Worm (Caenorhabditis elegans) whole organism, mixed stage, embryonic: Measurements from ENCODE around the gene F45E1.2.

ENCODE experiments used
- M03D4.4 ChIP-seq: sonication (generic microtip); optimal IDR thresholded peaks from 2 replicates; lab custom pipeline; 2017; ENCODE audit warnings: mild to moderate bottlenecking, missing genetic modification characterization, missing compliant biosample characterization
- bed-3 ChIP-seq: fragments of 200-800 bp; sonication (Bioruptor generic); optimal IDR thresholded peaks from 3 replicates; lab custom pipeline; 2018; ENCODE audit warnings: mild to moderate bottlenecking, missing genetic modification characterization, moderate library complexity, missing compliant biosample characterization
- blmp-1 ChIP-seq: fragments of 150-350 bp; optimal IDR thresholded peaks from 2 replicates; lab custom pipeline; 2014; ENCODE audit warnings: missing biosample characterization, missing genetic modification characterization
- ceh-39 ChIP-seq: fragments of 150-350 bp; optimal IDR thresholded peaks from 2 replicates; lab custom pipeline; 2014; ENCODE audit warnings: missing biosample characterization, missing genetic modification characterization
- ceh-43 ChIP-seq: fragments of 200-800 bp; sonication (Bioruptor generic); optimal IDR thresholded peaks from 2 replicates; lab custom pipeline; 2018; ENCODE audit warnings: mild to moderate bottlenecking, missing genetic modification characterization, moderate library complexity, missing compliant biosample characterization
- ceh-83 ChIP-seq: fragments of 200-800 bp; sonication (Bioruptor generic); optimal IDR thresholded peaks from 2 replicates; lab custom pipeline; 2018; ENCODE audit warnings: mild to moderate bottlenecking, missing genetic modification characterization, missing compliant biosample characterization
- ces-1 ChIP-seq: fragments of 150-350 bp; optimal IDR thresholded peaks from 2 replicates; lab custom pipeline; 2014; ENCODE audit warnings: missing biosample characterization, missing genetic modification reagents, missing genetic modification characterization
- cnd-1 ChIP-seq: fragments of 200-800 bp; sonication (Bioruptor generic); optimal IDR thresholded peaks from 2 replicates; lab custom pipeline; 2018; ENCODE audit warnings: mild to moderate bottlenecking, missing genetic modification characterization, missing compliant biosample characterization
- drap-1 ChIP-seq: fragments of 200-800 bp; sonication (Bioruptor generic); optimal IDR thresholded peaks from 3 replicates; lab custom pipeline; 2018; ENCODE audit warnings: mild to moderate bottlenecking, missing genetic modification characterization, missing compliant biosample characterization
- elt-1 ChIP-seq: sonication (generic microtip); optimal IDR thresholded peaks from 2 replicates; lab custom pipeline; 2017; ENCODE audit warnings: missing genetic modification characterization, mild to moderate bottlenecking, missing compliant biosample characterization, antibody characterized with exemption, moderate library complexity, borderline replicate concordance; ENCODE audit not compliant: insufficient read depth
- elt-3 ChIP-seq: fragments of 150-350 bp; optimal IDR thresholded peaks from 2 replicates; lab custom pipeline; 2014; ENCODE audit warnings: missing biosample characterization, missing genetic modification characterization
- ham-2 ChIP-seq: fragments of 200-800 bp; sonication (Bioruptor generic); optimal IDR thresholded peaks from 2 replicates; lab custom pipeline; 2018; ENCODE audit warnings: mild to moderate bottlenecking, missing genetic modification characterization, missing compliant biosample characterization
- hlh-1 ChIP-seq: fragments of 150-350 bp; optimal IDR thresholded peaks from 2 replicates; lab custom pipeline; 2014; ENCODE audit warnings: missing biosample characterization, missing genetic modification reagents, missing genetic modification characterization
- lin-13 ChIP-seq: fragments of 150-350 bp; optimal IDR thresholded peaks from 2 replicates; lab custom pipeline; 2014; ENCODE audit warnings: missing biosample characterization, missing genetic modification characterization
- lin-32 ChIP-seq: fragments of 200-800 bp; sonication (Bioruptor generic); optimal IDR thresholded peaks from 2 replicates; lab custom pipeline; 2018; ENCODE audit warnings: mild to moderate bottlenecking, missing genetic modification characterization, missing compliant biosample characterization
- lsy-2 ChIP-seq: fragments of 150-350 bp; optimal IDR thresholded peaks from 2 replicates; lab custom pipeline; 2014; ENCODE audit warnings: missing biosample characterization, missing genetic modification characterization
- mep-1 ChIP-seq: fragments of 150-350 bp; optimal IDR thresholded peaks from 2 replicates; lab custom pipeline; 2017; ENCODE audit warnings: missing biosample characterization, missing genetic modification reagents, missing genetic modification characterization, inconsistent platforms
- mls-2 ChIP-seq: sonication (generic microtip); optimal IDR thresholded peaks from 2 replicates; lab custom pipeline; 2016; ENCODE audit warnings: mild to moderate bottlenecking, missing genetic modification characterization, moderate library complexity, missing compliant biosample characterization
- nhr-2 ChIP-seq: fragments of 150-350 bp; optimal IDR thresholded peaks from 2 replicates; lab custom pipeline; 2014; ENCODE audit warnings: missing biosample characterization, missing genetic modification characterization
- nhr-237 ChIP-seq: fragments of 150-350 bp; optimal IDR thresholded peaks from 2 replicates; lab custom pipeline; 2014; ENCODE audit warnings: missing biosample characterization, missing genetic modification characterization
- nhr-28 ChIP-seq: fragments of 150-350 bp; optimal IDR thresholded peaks from 2 replicates; lab custom pipeline; 2014; ENCODE audit warnings: missing biosample characterization, missing genetic modification characterization
- nhr-76 ChIP-seq: sonication (generic microtip); optimal IDR thresholded peaks from 2 replicates; lab custom pipeline; 2017; ENCODE audit warnings: missing biosample characterization, missing genetic modification characterization
- sem-2 ChIP-seq: fragments of 200-800 bp; sonication (Bioruptor generic); optimal IDR thresholded peaks from 2 replicates; lab custom pipeline; 2018; ENCODE audit warnings: mild to moderate bottlenecking, missing genetic modification characterization, missing compliant biosample characterization
- snpc-4 ChIP-seq: fragments of 150-350 bp; optimal IDR thresholded peaks from 2 replicates; lab custom pipeline; 2014; ENCODE audit warnings: missing biosample characterization, missing genetic modification characterization
- tbx-8 ChIP-seq: fragments of 200-800 bp; sonication (Bioruptor generic); optimal IDR thresholded peaks from 2 replicates; lab custom pipeline; 2018; ENCODE audit warnings: mild to moderate bottlenecking, missing genetic modification characterization, moderate library complexity, missing compliant biosample characterization
- unc-120 ChIP-seq: sonication (generic microtip); optimal IDR thresholded peaks from 2 replicates; lab custom pipeline; 2017; ENCODE audit warnings: missing genetic modification characterization, missing compliant biosample characterization; ENCODE audit not compliant: poor library complexity, severe bottlenecking
- unc-39 ChIP-seq: fragments of 150-350 bp; optimal IDR thresholded peaks from 2 replicates; lab custom pipeline; 2014; ENCODE audit warnings: missing biosample characterization, missing genetic modification characterization
- unc-62 ChIP-seq: fragments of 150-350 bp; optimal IDR thresholded peaks from 2 replicates; lab custom pipeline; 2014; ENCODE audit warnings: missing biosample characterization, missing genetic modification reagents, missing genetic modification characterization
- zip-8 ChIP-seq: fragments of 150-350 bp; optimal IDR thresholded peaks from 2 replicates; lab custom pipeline; 2014; ENCODE audit warnings: missing biosample characterization, missing genetic modification characterization
- ztf-11 ChIP-seq: fragments of 150-350 bp; optimal IDR thresholded peaks from 2 replicates; lab custom pipeline; 2014; ENCODE audit warnings: missing biosample characterization, missing genetic modification characterization

The F45E1.2 gene

ce11 chrX:7965449-7965848 is 38.1 kb upstream of the F45E1.2 start:
- TF ChIP-seq tbx-8 (no peak), cnd-1 (tag; lab: Kevin White, UChicago) (peak; percentile 58), lsy-2 (tag; lab: Kevin White, UChicago) (no peak), hlh-1 (tag; lab: Kevin White, UChicago) (no peak), elt-1 (peak; percentile 54), nhr-2 (tag; lab: Kevin White, UChicago) (peak; percentile 89), ztf-11 (tag; lab: Kevin White, UChicago) (no peak), ceh-43 (no peak), mls-2 (tag; lab: Kevin White, UChicago) (peak; percentile 25), unc-62 (GFP tag; lab: Kevin White, UChicago) (no peak), zip-8 (no peak), lin-32 (GFP tag; lab: Kevin White, UChicago) (peak; percentile 52), elt-3 (tag; lab: Kevin White, UChicago) (no peak), ham-2 (GFP tag; lab: Kevin White, UChicago) (no peak), drap-1 (GFP tag; lab: Kevin White, UChicago) (no peak)

DNA sequence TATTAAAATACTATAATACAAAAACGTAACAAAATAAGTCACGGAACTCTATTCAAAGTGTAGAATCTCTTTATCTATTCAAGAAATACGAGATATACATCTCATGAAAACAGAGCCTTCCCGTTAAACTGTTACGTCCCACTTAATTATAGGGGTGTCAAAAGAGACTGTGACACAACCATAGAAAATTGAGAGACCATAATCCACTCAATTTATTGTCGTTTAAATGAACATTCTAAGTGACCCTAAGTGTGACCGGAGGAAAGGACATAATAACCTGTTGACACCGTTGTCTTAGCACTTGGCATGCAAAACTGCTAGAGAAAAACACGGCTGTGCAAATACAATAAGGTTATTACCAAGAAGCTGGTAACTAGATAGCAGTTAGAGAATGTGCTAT is 35.0 kb upstream of the F45E1.2 start:
- peak; percentile 43 for TF ChIP-seq zip-8
- no peak for TF ChIP-seq ztf-11 (tag; lab: Kevin White, UChicago)
- peak; percentile 90 for TF ChIP-seq nhr-2 (tag; lab: Kevin White, UChicago)
- TF ChIP-seq ces-1 (GFP tag; lab: Kevin White, UChicago) = peak; percentile 74
- no peak for TF ChIP-seq cnd-1 (tag; lab: Kevin White, UChicago)
- no peak for TF ChIP-seq blmp-1 (tag; lab: Kevin White, UChicago)
- TF ChIP-seq M03D4.4 (tag; lab: Kevin White, UChicago) = no peak
- TF ChIP-seq ceh-83 (GFP tag; lab: Kevin White, UChicago) = no peak
- no peak for TF ChIP-seq lin-13 (tag; lab: Kevin White, UChicago)
- no peak for TF ChIP-seq snpc-4
- TF ChIP-seq tbx-8 = no peak
- no peak for TF ChIP-seq nhr-237 (tag; lab: Kevin White, UChicago)

- TF ChIP-seq zip-8 = no peak
- TF ChIP-seq ham-2 (GFP tag; lab: Kevin White, UChicago) = no peak
- TF ChIP-seq sem-2 (GFP tag; lab: Kevin White, UChicago) = no peak
- TF ChIP-seq snpc-4 = no peak
- TF ChIP-seq nhr-28 (tag; lab: Kevin White, UChicago) = no peak
- TF ChIP-seq mep-1 (tag; lab: Kevin White, UChicago) = no peak
- no peak for TF ChIP-seq nhr-2 (tag; lab: Kevin White, UChicago)
- TF ChIP-seq hlh-1 (tag; lab: Kevin White, UChicago) = no peak
- TF ChIP-seq cnd-1 (tag; lab: Kevin White, UChicago) = no peak
- no peak for TF ChIP-seq drap-1 (GFP tag; lab: Kevin White, UChicago)
- no peak for TF ChIP-seq unc-39 (tag; lab: Kevin White, UChicago)
- TF ChIP-seq, all 35 proteins: peak for 0
Observed at ce11 chrX:7975741-7976140, 27.8 kb upstream of the F45E1.2 start.

DNA sequence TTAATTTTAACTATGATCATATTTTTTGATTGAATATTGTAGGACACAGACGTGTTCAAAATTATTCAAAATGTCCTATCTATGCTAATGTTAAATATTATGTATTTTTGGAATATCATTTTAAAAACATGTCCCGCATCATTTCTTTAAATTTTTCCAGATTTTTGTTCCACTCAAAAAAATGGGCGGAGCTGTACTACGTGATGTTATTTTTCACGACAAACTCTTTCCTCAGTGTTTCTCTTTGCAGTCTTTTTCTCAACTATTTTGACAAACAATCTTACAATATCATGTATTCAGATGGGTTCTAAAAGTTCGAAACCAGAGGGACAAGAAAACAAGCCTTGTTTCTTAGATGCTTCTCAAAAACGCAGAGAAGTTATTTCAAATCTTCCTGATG is 27.1 kb upstream of the F45E1.2 start, which contains the start of gene F45E1.5:
TSS of gene F45E1.5 (plus strand) at position 301 of the 400 bp plus-strand sequence.
- TF ChIP-seq ceh-43 = no peak
- no peak for TF ChIP-seq bed-3 (GFP tag; lab: Kevin White, UChicago)
- TF ChIP-seq ces-1 (GFP tag; lab: Kevin White, UChicago) = no peak
- no peak for TF ChIP-seq unc-120 (tag; lab: Kevin White, UChicago)
- no peak for TF ChIP-seq zip-8
- no peak for TF ChIP-seq nhr-2 (tag; lab: Kevin White, UChicago)
- TF ChIP-seq, all 35 proteins: peak for 0

- TF ChIP-seq lin-13 (tag; lab: Kevin White, UChicago) = no peak
- no peak for TF ChIP-seq elt-3 (tag; lab: Kevin White, UChicago)
- TF ChIP-seq bed-3 (GFP tag; lab: Kevin White, UChicago) = no peak
- no peak for TF ChIP-seq unc-62 (GFP tag; lab: Kevin White, UChicago)
- TF ChIP-seq nhr-237 (tag; lab: Kevin White, UChicago) = no peak
- no peak for TF ChIP-seq nhr-28 (tag; lab: Kevin White, UChicago)
- no peak for TF ChIP-seq cnd-1 (tag; lab: Kevin White, UChicago)
- TF ChIP-seq zip-8 = no peak
- TF ChIP-seq ceh-39 (tag; lab: Kevin White, UChicago) = no peak
- TF ChIP-seq blmp-1 (tag; lab: Kevin White, UChicago) = no peak
- no peak for TF ChIP-seq nhr-76 (tag; lab: Kevin White, UChicago)
- TF ChIP-seq unc-120 (tag; lab: Kevin White, UChicago) = no peak
- no peak for TF ChIP-seq sem-2 (GFP tag; lab: Kevin White, UChicago)
Observed at ce11 chrX:7977452-7977851, 26.1 kb upstream of the F45E1.2 start.
